Fruit fly (Drosophila melanogaster) whole organism, embryonic: ENCODE results near the gene CG11836.

Experiments used
- B-H2 ChIP-seq: fragments of 200-800 bp; sonication (Bioruptor generic); optimal IDR thresholded peaks from 2 replicates; lab custom pipeline; 2018; ENCODE audit warnings: missing biosample characterization, mild to moderate bottlenecking, missing genetic modification characterization
- BEAF-32 ChIP-seq: fragments of 200-800 bp; sonication (Bioruptor generic); optimal IDR thresholded peaks from 3 replicates; lab custom pipeline; 2017; ENCODE audit warnings: missing biosample characterization, missing genetic modification characterization, mild to moderate bottlenecking, moderate library complexity, missing genetic modification reagents
- Bdp1 ChIP-seq: fragments of 200-800 bp; sonication (Bioruptor generic); optimal IDR thresholded peaks from 3 replicates; lab custom pipeline; 2016; ENCODE audit warnings: missing biosample characterization, missing genetic modification characterization
- CG10267 ChIP-seq: fragments of 200-800 bp; sonication (Bioruptor generic); optimal IDR thresholded peaks from 2 replicates; lab custom pipeline; 2018; ENCODE audit warnings: missing biosample characterization, mild to moderate bottlenecking, missing genetic modification characterization, moderate library complexity
- CG10543 ChIP-seq: fragments of 200-800 bp; sonication (Bioruptor generic); optimal IDR thresholded peaks from 3 replicates; lab custom pipeline; 2017; ENCODE audit warnings: missing biosample characterization, mild to moderate bottlenecking, missing genetic modification characterization, moderate library complexity
- CG11085 ChIP-seq: fragments of 200-800 bp; sonication (Bioruptor generic); IDR thresholded peaks from 2 replicates; pipeline ENCODE4 v1.3.6; 2022; ENCODE audit warnings: missing biosample characterization, missing genetic modification characterization
- CG11696 ChIP-seq: fragments of 200-800 bp; sonication (Bioruptor generic); IDR thresholded peaks from 2 replicates; pipeline ENCODE4 v1.3.6; 2022; ENCODE audit warnings: missing biosample characterization, missing genetic modification characterization
- CG12659 ChIP-seq: fragments of 200-800 bp; sonication (Bioruptor generic); optimal IDR thresholded peaks from 3 replicates; lab custom pipeline; 2017; ENCODE audit warnings: mild to moderate bottlenecking, missing biosample characterization, missing genetic modification reagents, missing genetic modification characterization
- CG12744 ChIP-seq: fragments of 200-800 bp; sonication (Bioruptor generic); optimal IDR thresholded peaks from 2 replicates; lab custom pipeline; 2016; ENCODE audit warnings: missing biosample characterization, missing genetic modification characterization
- CG13287 ChIP-seq: fragments of 200-800 bp; sonication (Bioruptor generic); IDR thresholded peaks from 2 replicates; pipeline ENCODE4 v1.3.6; 2022; ENCODE audit warnings: missing biosample characterization, missing genetic modification characterization; ENCODE audit not compliant: partially characterized antibody
- CG15514 ChIP-seq: fragments of 200-800 bp; sonication (Bioruptor generic); optimal IDR thresholded peaks from 3 replicates; lab custom pipeline; 2017; ENCODE audit warnings: missing biosample characterization, missing genetic modification characterization, mild to moderate bottlenecking, moderate library complexity, missing genetic modification reagents
- CG18262 ChIP-seq: fragments of 200-800 bp; optimal IDR thresholded peaks from 3 replicates; lab custom pipeline; 2019; ENCODE audit warnings: missing biosample characterization, mild to moderate bottlenecking, missing genetic modification characterization, moderate library complexity
- CG18764 ChIP-seq: fragments of 200-800 bp; sonication (Bioruptor generic); optimal IDR thresholded peaks from 3 replicates; lab custom pipeline; 2016; ENCODE audit warnings: missing biosample characterization, missing genetic modification characterization
- CG2116 ChIP-seq: fragments of 200-800 bp; sonication (Bioruptor generic); optimal IDR thresholded peaks from 3 replicates; lab custom pipeline; 2018; ENCODE audit warnings: missing biosample characterization, mild to moderate bottlenecking, missing genetic modification characterization
- CG30020 ChIP-seq: fragments of 200-800 bp; optimal IDR thresholded peaks from 2 replicates; lab custom pipeline; 2019; ENCODE audit warnings: missing biosample characterization, mild to moderate bottlenecking, missing genetic modification characterization, moderate library complexity
- CG30431 ChIP-seq: fragments of 200-800 bp; sonication (Bioruptor generic); optimal IDR thresholded peaks from 2 replicates; lab custom pipeline; 2017; ENCODE audit warnings: missing biosample characterization, missing genetic modification characterization
- CG31365 ChIP-seq: fragments of 200-800 bp; sonication (Bioruptor generic); optimal IDR thresholded peaks from 2 replicates; lab custom pipeline; 2018; ENCODE audit warnings: missing biosample characterization, mild to moderate bottlenecking, missing genetic modification characterization
- CG32767 ChIP-seq: fragments of 200-800 bp; sonication (Bioruptor generic); IDR thresholded peaks from 2 replicates; pipeline ENCODE4 v1.3.6; 2022; ENCODE audit warnings: missing biosample characterization, missing genetic modification characterization
- CG34376 ChIP-seq: fragments of 200-800 bp; sonication (Bioruptor generic); optimal IDR thresholded peaks from 2 replicates; lab custom pipeline; 2018; ENCODE audit warnings: missing biosample characterization, mild to moderate bottlenecking, missing genetic modification characterization
- CG3995 ChIP-seq: fragments of 200-800 bp; sonication (Bioruptor generic); optimal IDR thresholded peaks from 3 replicates; lab custom pipeline; 2016; ENCODE audit warnings: missing biosample characterization, missing genetic modification characterization
- CG4328 ChIP-seq: fragments of 200-800 bp; sonication (Bioruptor generic); optimal IDR thresholded peaks from 3 replicates; lab custom pipeline; 2017; ENCODE audit warnings: missing biosample characterization, missing genetic modification reagents, missing genetic modification characterization
- CG9437 ChIP-seq: fragments of 200-800 bp; sonication (Bioruptor generic); optimal IDR thresholded peaks from 2 replicates; lab custom pipeline; 2018; ENCODE audit warnings: missing biosample characterization, mild to moderate bottlenecking, missing genetic modification characterization
- CG9876 ChIP-seq: fragments of 200-800 bp; sonication (Bioruptor generic); optimal IDR thresholded peaks from 2 replicates; lab custom pipeline; 2016; ENCODE audit warnings: missing biosample characterization, missing genetic modification characterization
- CTCF ChIP-seq: fragments of 200-800 bp; sonication (Bioruptor generic); optimal IDR thresholded peaks from 2 replicates; lab custom pipeline; 2017; ENCODE audit warnings: missing biosample characterization, mild to moderate bottlenecking, missing genetic modification characterization, moderate library complexity
- CkIIα-i1 ChIP-seq: fragments of 200-800 bp; sonication (Bioruptor generic); IDR thresholded peaks from 2 replicates; pipeline ENCODE4 v1.3.6; 2022; ENCODE audit warnings: missing biosample characterization, missing genetic modification characterization
- Dek ChIP-seq: fragments of 200-800 bp; sonication (Bioruptor generic); optimal IDR thresholded peaks from 3 replicates; lab custom pipeline; 2019; ENCODE audit warnings: missing biosample characterization, mild to moderate bottlenecking, missing genetic modification characterization, moderate library complexity
- Drgx ChIP-seq: fragments of 200-800 bp; sonication (Bioruptor generic); IDR thresholded peaks from 2 replicates; pipeline ENCODE4 v1.3.6; 2022; ENCODE audit warnings: missing biosample characterization, missing genetic modification characterization
- E2f2 ChIP-seq: fragments of 200-800 bp; sonication (Bioruptor generic); IDR thresholded peaks from 2 replicates; pipeline ENCODE4 v1.3.6; 2022; ENCODE audit warnings: missing biosample characterization, missing genetic modification characterization
- Eip74EF ChIP-seq, 2 experiments: fragments of 200-800 bp in 1 of 2; fragments of >200 bp in 1 of 2; sonication (Bioruptor generic) in 1 of 2; optimal IDR thresholded peaks; 2 replicates each; lab custom pipeline; 2017 to 2019; ENCODE audit warnings: missing biosample characterization in 2 of 2, missing genetic modification characterization in 2 of 2, mild to moderate bottlenecking in 1 of 2, moderate library complexity in 1 of 2
- Ets65A ChIP-seq: fragments of 200-800 bp; sonication (Bioruptor generic); peaks from one replicate; lab custom pipeline; 2016; ENCODE audit warnings: missing biosample characterization, missing genetic modification characterization
- Fer1 ChIP-seq: fragments of 200-800 bp; sonication (Bioruptor generic); optimal IDR thresholded peaks from 2 replicates; lab custom pipeline; 2017; ENCODE audit warnings: missing biosample characterization, mild to moderate bottlenecking, missing genetic modification characterization
- Hr3 ChIP-seq: fragments of 200-800 bp; sonication (Bioruptor generic); optimal IDR thresholded peaks from 3 replicates; lab custom pipeline; 2016; ENCODE audit warnings: missing biosample characterization, missing genetic modification characterization
- Lhr ChIP-seq: fragments of 200-800 bp; sonication (Bioruptor generic); optimal IDR thresholded peaks from 3 replicates; lab custom pipeline; 2017; ENCODE audit warnings: mild to moderate bottlenecking, missing biosample characterization, missing genetic modification reagents, missing genetic modification characterization
- NK7.1 ChIP-seq: fragments of 200-800 bp; sonication (Bioruptor generic); optimal IDR thresholded peaks from 3 replicates; lab custom pipeline; 2016; ENCODE audit warnings: missing biosample characterization, missing genetic modification characterization
- Oaz ChIP-seq: fragments of 200-800 bp; sonication (Bioruptor generic); IDR thresholded peaks from 2 replicates; pipeline ENCODE4 v1.3.6; 2022; ENCODE audit warnings: missing biosample characterization, missing genetic modification characterization
- Optix ChIP-seq: fragments of 200-800 bp; sonication (Bioruptor generic); IDR thresholded peaks from 3 replicates; pipeline ENCODE4 v1.3.6; 2022; ENCODE audit warnings: missing biosample characterization, missing genetic modification characterization
- Scr ChIP-seq: fragments of 200-800 bp; sonication (Bioruptor generic); IDR thresholded peaks from 2 replicates; pipeline ENCODE4 v1.3.6; 2022; ENCODE audit warnings: missing biosample characterization, missing genetic modification characterization; ENCODE audit not compliant: partially characterized antibody
- az2 ChIP-seq: fragments of 200-800 bp; sonication (Bioruptor generic); optimal IDR thresholded peaks from 3 replicates; lab custom pipeline; 2016; ENCODE audit warnings: missing biosample characterization, missing genetic modification characterization
- cas ChIP-seq: fragments of 200-800 bp; sonication (Bioruptor generic); IDR thresholded peaks from 2 replicates; pipeline ENCODE4 v1.3.6; 2022; ENCODE audit warnings: missing biosample characterization, missing genetic modification characterization
- chif ChIP-seq, 2 experiments: fragments of 200-800 bp; sonication (Bioruptor generic); optimal IDR thresholded peaks; 3 replicates each; lab custom pipeline; 2016; ENCODE audit warnings: missing biosample characterization in 2 of 2, missing genetic modification characterization in 2 of 2
- exex ChIP-seq: fragments of 200-800 bp; sonication (Bioruptor generic); optimal IDR thresholded peaks from 4 replicates; lab custom pipeline; 2018; ENCODE audit warnings: missing biosample characterization, mild to moderate bottlenecking, missing genetic modification characterization, moderate library complexity
- eyg ChIP-seq: fragments of 200-800 bp; sonication (Bioruptor generic); optimal IDR thresholded peaks from 3 replicates; lab custom pipeline; 2016; ENCODE audit warnings: missing biosample characterization, missing genetic modification characterization
- kay ChIP-seq: fragments of 200-800 bp; sonication (Bioruptor generic); optimal IDR thresholded peaks from 2 replicates; lab custom pipeline; 2016; ENCODE audit warnings: missing biosample characterization, missing genetic modification characterization
- knrl ChIP-seq: fragments of 200-800 bp; sonication (Bioruptor generic); IDR thresholded peaks from 3 replicates; pipeline ENCODE4 v1.3.6; 2022; ENCODE audit warnings: missing biosample characterization, missing genetic modification characterization; ENCODE audit not compliant: partially characterized antibody
- phol ChIP-seq: fragments of 200-800 bp; sonication (Bioruptor generic); optimal IDR thresholded peaks from 3 replicates; lab custom pipeline; 2018; ENCODE audit warnings: missing biosample characterization, mild to moderate bottlenecking, missing genetic modification characterization, moderate library complexity
- stc ChIP-seq: fragments of 200-800 bp; sonication (Bioruptor generic); IDR thresholded peaks from 2 replicates; pipeline ENCODE4 v1.3.6; 2022; ENCODE audit warnings: missing biosample characterization, missing genetic modification characterization
- sug ChIP-seq: fragments of 200-800 bp; optimal IDR thresholded peaks from 2 replicates; lab custom pipeline; 2019; ENCODE audit warnings: missing biosample characterization, mild to moderate bottlenecking, missing genetic modification characterization, moderate library complexity
- vvl ChIP-seq: fragments of 200-800 bp; sonication (Bioruptor generic); IDR thresholded peaks from 2 replicates; pipeline ENCODE4 v1.3.6; 2022; ENCODE audit warnings: missing biosample characterization, missing genetic modification characterization
- yki ChIP-seq: fragments of >200 bp; optimal IDR thresholded peaks from 3 replicates; lab custom pipeline; 2018
- zfh2 ChIP-seq: fragments of 200-800 bp; sonication (Bioruptor generic); optimal IDR thresholded peaks from 2 replicates; lab custom pipeline; 2016; ENCODE audit warnings: missing biosample characterization, missing genetic modification characterization

The CG11836 gene

DNA sequence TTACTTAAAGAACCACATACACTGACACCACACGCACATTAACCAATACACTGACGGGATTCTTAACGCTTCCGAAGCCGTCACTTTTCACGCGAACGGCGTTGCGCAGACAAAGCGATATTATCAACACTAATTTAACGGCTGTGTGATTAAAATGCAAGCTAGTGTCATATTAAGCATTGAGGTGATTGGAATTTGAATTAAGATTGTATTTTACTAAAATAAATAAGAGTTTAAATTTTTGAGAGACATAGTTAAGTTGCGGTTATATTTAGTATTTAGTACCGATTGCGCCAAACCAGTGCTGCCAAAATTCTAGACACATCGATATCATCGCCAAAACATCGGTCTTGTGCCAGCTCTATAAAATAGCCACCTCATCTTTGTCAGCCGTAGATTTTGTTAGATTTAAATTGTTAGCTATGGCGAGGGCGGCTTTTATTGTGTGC is 31.9 kb upstream of the CG11836 start, which contains the start of the genes Ythdf and bai (continued):
- TF ChIP-seq zfh2 (GFP tag; lab: Kevin White, UChicago) (peak; percentile 69), kay (GFP tag; lab: Kevin White, UChicago) (peak; percentile 19), Hr3 (GFP tag; lab: Kevin White, UChicago) (peak; percentile 40), az2 (GFP tag; lab: Kevin White, UChicago) (peak; percentile 15), CG15514 (GFP tag; lab: Kevin White, UChicago) (no peak), Dek (no peak), CG4328 (GFP tag; lab: Kevin White, UChicago) (no peak), chif (GFP tag; optimal IDR thresholded peaks at IDR 0.05; lab: Kevin White, UChicago) (peak in 1 of 2 experiments; percentile 18), CG31365 (tag; lab: Kevin White, UChicago) (no peak), Ets65A (peak; percentile 93), CG12744 (GFP tag; lab: Kevin White, UChicago) (no peak), sug (tag; lab: Kevin White, UChicago) (no peak), E2f2 (GFP tag; lab: Robert Waterston, UW) (peak; percentile 65), NK7.1 (GFP tag; lab: Kevin White, UChicago) (no peak), CG18764 (GFP tag; lab: Kevin White, UChicago) (no peak), CG30431 (GFP tag; lab: Kevin White, UChicago) (no peak), eyg (GFP tag; lab: Kevin White, UChicago) (no peak), CG11085 (0 out of 2 replicates have a peak, but pooled peaks have one; percentile 19), Fer1 (GFP tag; lab: Kevin White, UChicago) (peak; percentile 14), stc (GFP tag; lab: Robert Waterston, UW) (no peak), CG10543 (GFP tag; lab: Kevin White, UChicago) (no peak), Bdp1 (GFP tag; lab: Kevin White, UChicago) (peak; percentile 11), knrl (GFP tag; lab: Robert Waterston, UW) (peak; percentile 91), CkIIα-i1 (GFP tag; lab: Robert Waterston, UW) (no peak), phol (tag; lab: Kevin White, UChicago) (peak; percentile 62), B-H2 (GFP tag; lab: Kevin White, UChicago) (no peak), Lhr (peak; percentile 48), CG9876 (GFP tag; lab: Kevin White, UChicago) (no peak), Eip74EF (GFP tag; optimal IDR thresholded peaks at IDR 0.05; lab: Kevin White, UChicago) (no peak), Drgx (no peak), yki (lab: Kevin White, UChicago) (no peak)

DNA sequence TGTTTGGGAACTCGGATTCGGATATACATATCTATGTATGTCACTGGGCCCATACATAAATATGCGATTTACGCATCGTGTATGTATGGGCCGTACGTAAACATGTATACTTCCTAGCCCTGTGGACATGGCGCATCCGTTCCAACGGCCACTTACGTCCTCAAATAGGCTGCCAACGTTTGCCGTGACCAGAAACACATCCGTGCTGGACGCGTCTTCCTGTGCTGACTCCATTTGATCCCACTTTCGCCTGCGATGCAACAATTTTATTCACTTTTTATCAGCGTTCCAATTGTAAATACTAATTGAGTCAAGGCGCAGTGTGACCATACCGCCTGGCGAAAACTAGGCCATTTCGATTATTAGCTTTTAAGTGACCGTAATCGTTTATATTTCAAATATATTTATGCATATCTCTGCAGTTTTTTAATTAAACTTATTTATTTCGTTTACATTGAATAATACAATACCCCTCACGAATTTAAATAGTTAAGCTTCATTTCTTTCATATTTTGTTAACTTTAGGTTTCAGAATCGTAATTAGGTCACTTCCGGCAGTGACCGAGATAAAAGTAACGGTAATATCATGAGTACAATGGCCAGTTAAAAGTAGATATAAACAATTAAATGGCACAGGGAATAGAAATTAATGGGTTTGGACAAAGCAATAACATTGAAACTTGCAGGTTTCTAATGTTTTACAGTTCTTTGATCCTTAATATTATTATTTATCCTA is 25.9 kb upstream of the CG11836 start, which contains the start of gene 5PtaseI:
TSS of gene 5PtaseI (minus strand) at position 336 of the 736 bp plus-strand sequence.
- 0 out of 2 replicates have a peak, but pooled peaks have one; percentile 47 for TF ChIP-seq CG32767
- peak; percentile 23 for TF ChIP-seq CG30020 (tag; lab: Kevin White, UChicago)
- peak; percentile 36 for TF ChIP-seq CG34376 (GFP tag; lab: Kevin White, UChicago)
- no peak for TF ChIP-seq cas (GFP tag; lab: Robert Waterston, UW)
- peak; percentile 37 for TF ChIP-seq CG9437 (GFP tag; lab: Kevin White, UChicago)
- peak; percentile 28; the same call in 1 of the 2 replicates for TF ChIP-seq Scr (GFP tag; lab: Robert Waterston, UW)
- peak; percentile 50; the same call in 1 of the 2 replicates for TF ChIP-seq CG13287 (GFP tag; lab: Robert Waterston, UW)
- TF ChIP-seq CG2116 (GFP tag; lab: Kevin White, UChicago): peak; percentile 48
- TF ChIP-seq CG12659: peak; percentile 29
- TF ChIP-seq CG15514 (GFP tag; lab: Kevin White, UChicago): no peak
- TF ChIP-seq Optix: no peak
- peak; percentile 9 for TF ChIP-seq CG10267 (tag; lab: Kevin White, UChicago)
- peak; percentile 34 for TF ChIP-seq BEAF-32 (GFP tag; lab: Kevin White, UChicago)
- peak; percentile 50 for TF ChIP-seq exex (tag; lab: Kevin White, UChicago)
- peak; percentile 86 for TF ChIP-seq CG3995
- no peak for TF ChIP-seq CG11696 (GFP tag; lab: Robert Waterston, UW)
- no peak for TF ChIP-seq CG18262
- TF ChIP-seq CTCF (GFP tag; lab: Kevin White, UChicago): no peak
- TF ChIP-seq vvl: peak; percentile 38
- TF ChIP-seq Oaz (GFP tag; lab: Robert Waterston, UW): no peak
